Fruit fly (Drosophila melanogaster) ovary, adult (tissue): ENCODE data around the gene CG31086.

Source experiments
- CG17801 ChIP-seq: fragments of 200-800 bp; optimal IDR thresholded peaks from 2 replicates; lab custom pipeline; 2019; ENCODE audit warnings: missing biosample characterization, mild to moderate bottlenecking, missing genetic modification characterization, moderate library complexity; ENCODE audit not compliant: partially characterized antibody

Gene CG31086

dm6 chr3R:26185201-26185688 lies at the start of gene CG31086:
CG31086 (plus strand) TSS chr3R:26185251.
- TF ChIP-seq CG17801 (GFP tag; lab: Kevin White, UChicago), result no peak

dm6 chr3R:26137189-26137588 lies 47.9 kb upstream of the CG31086 start:
- TF ChIP-seq CG17801 (GFP tag; lab: Kevin White, UChicago), result no peak

dm6 chr3R:26170644-26171043 lies 14.4 kb upstream of the CG31086 start, which contains the start of gene CG31323:
CG31323 (plus strand) TSS chr3R:26170847.
- no peak for TF ChIP-seq CG17801 (GFP tag; lab: Kevin White, UChicago)

dm6 chr3R:26172040-26172439 lies 13.0 kb upstream of the CG31086 start:
- TF ChIP-seq CG17801 (GFP tag; lab: Kevin White, UChicago), result no peak

- TF ChIP-seq CG17801 (GFP tag; lab: Kevin White, UChicago), result no peak
Observed at dm6 chr3R:26181991-26182390, 3.1 kb upstream of the CG31086 start.

dm6 chr3R:26188708-26189107 lies 3.7 kb downstream of the CG31086 start, which contains the start of gene CG6073:
CG6073 (minus strand) TSS chr3R:26188807.
- no peak for TF ChIP-seq CG17801 (GFP tag; lab: Kevin White, UChicago)

- TF ChIP-seq CG17801 (GFP tag; lab: Kevin White, UChicago), result no peak
Observed at dm6 chr3R:26189877-26190276, 4.8 kb downstream of the CG31086 start, which contains the start of gene CG34130. CG34130 (minus strand) TSS chr3R:26189977.

- no peak for TF ChIP-seq CG17801 (GFP tag; lab: Kevin White, UChicago)
Observed at dm6 chr3R:26191105-26191504, 6.1 kb downstream of the CG31086 start, which contains the start of gene CG34129. CG34129 (minus strand) TSS chr3R:26191205.

- no peak for TF ChIP-seq CG17801 (GFP tag; lab: Kevin White, UChicago)
Observed at dm6 chr3R:26192270-26192669, 7.2 kb downstream of the CG31086 start.

dm6 chr3R:26194933-26195452 lies 9.9 kb downstream of the CG31086 start:
- no peak for TF ChIP-seq CG17801 (GFP tag; lab: Kevin White, UChicago)

dm6 chr3R:26212935-26213334 lies 27.9 kb downstream of the CG31086 start:
- TF ChIP-seq CG17801 (GFP tag; lab: Kevin White, UChicago), result no peak

- TF ChIP-seq CG17801 (GFP tag; lab: Kevin White, UChicago), result peak; percentile 12
Observed at dm6 chr3R:26214301-26214700, 29.2 kb downstream of the CG31086 start.

- TF ChIP-seq CG17801 (GFP tag; lab: Kevin White, UChicago), result no peak
Observed at dm6 chr3R:26222123-26222651, 37.1 kb downstream of the CG31086 start.

dm6 chr3R:26226506-26227277 lies 41.6 kb downstream of the CG31086 start:
- TF ChIP-seq CG17801 (GFP tag; lab: Kevin White, UChicago), result no peak

- no peak for TF ChIP-seq CG17801 (GFP tag; lab: Kevin White, UChicago)
Observed at dm6 chr3R:26228026-26228635, 43.1 kb downstream of the CG31086 start.
